Fruit fly (Drosophila melanogaster) whole organism, wandering third instar larva: ENCODE measurements around the gene wrd.

ENCODE experiments used
- Abd-B ChIP-seq: fragments of >200 bp; optimal IDR thresholded peaks from 2 replicates; lab custom pipeline; 2017; ENCODE audit warnings: missing biosample characterization, missing genetic modification characterization
- CG32264 ChIP-seq: fragments of 200-800 bp; sonication (Bioruptor generic); optimal IDR thresholded peaks from 2 replicates; lab custom pipeline; 2016; ENCODE audit warnings: missing biosample characterization, missing genetic modification characterization
- CG9705 ChIP-seq: fragments of 200-800 bp; sonication (Bioruptor generic); optimal IDR thresholded peaks from 2 replicates; lab custom pipeline; 2018; ENCODE audit warnings: missing biosample characterization, mild to moderate bottlenecking, missing genetic modification characterization
- CrebA ChIP-seq: fragments of 200-800 bp; sonication (Bioruptor generic); optimal IDR thresholded peaks from 2 replicates; lab custom pipeline; 2016; ENCODE audit warnings: missing biosample characterization, mild to moderate bottlenecking, missing genetic modification characterization, borderline replicate concordance
- Dfd ChIP-seq: fragments of >200 bp; optimal IDR thresholded peaks from 2 replicates; lab custom pipeline; 2017; ENCODE audit warnings: missing biosample characterization, missing genetic modification characterization
- Dif ChIP-seq: fragments of 200-275, 200-300 bp; sonication (Bioruptor generic); optimal IDR thresholded peaks from 2 replicates; lab custom pipeline; 2018; ENCODE audit warnings: missing biosample characterization, missing genetic modification characterization; ENCODE audit not compliant: partially characterized antibody
- HLH106 ChIP-seq: fragments of 200-800 bp; optimal IDR thresholded peaks from 3 replicates; lab custom pipeline; 2019; ENCODE audit warnings: missing biosample characterization, mild to moderate bottlenecking, missing genetic modification characterization, moderate library complexity
- Hnf4 ChIP-seq: fragments of 200-800 bp; sonication (Bioruptor generic); optimal IDR thresholded peaks from 2 replicates; lab custom pipeline; 2016; ENCODE audit warnings: missing biosample characterization, mild to moderate bottlenecking, missing genetic modification characterization
- Hr78 ChIP-seq: fragments of >200 bp; optimal IDR thresholded peaks from 2 replicates; lab custom pipeline; 2017; ENCODE audit warnings: missing biosample characterization, missing genetic modification characterization
- Hr83 ChIP-seq: fragments of 200-300 bp; sonication (Bioruptor generic); optimal IDR thresholded peaks from 2 replicates; lab custom pipeline; 2016; ENCODE audit warnings: missing biosample characterization, mild to moderate bottlenecking, missing genetic modification characterization, moderate library complexity; ENCODE audit not compliant: poor library complexity, severe bottlenecking
- Jra ChIP-seq: sonication (Bioruptor generic); optimal IDR thresholded peaks from 2 replicates; lab custom pipeline; 2016; ENCODE audit warnings: missing biosample characterization, missing genetic modification characterization
- Mio ChIP-seq: sonication (Bioruptor generic); optimal IDR thresholded peaks from 2 replicates; lab custom pipeline; 2016; ENCODE audit warnings: missing biosample characterization, missing genetic modification characterization
- Myc ChIP-seq: fragments of >200 bp; optimal IDR thresholded peaks from 2 replicates; lab custom pipeline; 2017
- N ChIP-seq: fragments of >200 bp; optimal IDR thresholded peaks from 2 replicates; lab custom pipeline; 2018; ENCODE audit warnings: missing biosample characterization, missing external identifiers, missing genetic modification characterization
- OdsH ChIP-seq: fragments of 200-800 bp; sonication (Bioruptor generic); optimal IDR thresholded peaks from 2 replicates; lab custom pipeline; 2016; ENCODE audit warnings: missing biosample characterization, mild to moderate bottlenecking, missing genetic modification characterization
- Rel ChIP-seq, 2 experiments: fragments of 200-800 bp; sonication (Bioruptor generic) in 1 of 2; optimal IDR thresholded peaks; 2 replicates in 1 of 2; 3 replicates in 1 of 2; lab custom pipeline; 2016 to 2019; ENCODE audit warnings: mild to moderate bottlenecking in 2 of 2, missing biosample characterization in 2 of 2, missing genetic modification characterization in 2 of 2, moderate library complexity in 1 of 2
- Sp1 ChIP-seq: fragments of 200-800 bp; sonication (Bioruptor generic); optimal IDR thresholded peaks from 3 replicates; lab custom pipeline; 2019; ENCODE audit warnings: missing biosample characterization, mild to moderate bottlenecking, missing genetic modification characterization, moderate library complexity
- br ChIP-seq: fragments of 200-800 bp; sonication (Bioruptor generic); optimal IDR thresholded peaks from 2 replicates; lab custom pipeline; 2016; ENCODE audit warnings: missing biosample characterization, missing genetic modification characterization
- brk ChIP-seq: fragments of 200-800 bp; sonication (Bioruptor generic); optimal IDR thresholded peaks from 2 replicates; lab custom pipeline; 2016; ENCODE audit warnings: missing biosample characterization, mild to moderate bottlenecking, missing genetic modification characterization
- dl ChIP-seq, 2 experiments: fragments of 175-275, 200-275 bp in 1 of 2; fragments of 200-275 bp in 1 of 2; sonication (Bioruptor generic); optimal IDR thresholded peaks; lab custom pipeline; 2018; ENCODE audit warnings: mild to moderate bottlenecking in 2 of 2, missing biosample characterization in 2 of 2, missing genetic modification characterization in 2 of 2, moderate library complexity in 2 of 2; ENCODE audit not compliant: partially characterized antibody in 2 of 2, insufficient read depth in 1 of 2
- dmrt93B ChIP-seq: fragments of 200-800 bp; sonication (Bioruptor generic); optimal IDR thresholded peaks from 2 replicates; lab custom pipeline; 2018; ENCODE audit warnings: missing biosample characterization, mild to moderate bottlenecking, missing genetic modification characterization
- dsf ChIP-seq: sonication (Bioruptor generic); optimal IDR thresholded peaks from 2 replicates; lab custom pipeline; 2016; ENCODE audit warnings: missing biosample characterization, missing genetic modification characterization, borderline replicate concordance
- ey ChIP-seq: fragments of 200-800 bp; sonication (Bioruptor generic); optimal IDR thresholded peaks from 2 replicates; lab custom pipeline; 2016; ENCODE audit warnings: missing biosample characterization, missing genetic modification characterization
- foxo ChIP-seq, 2 experiments: fragments of 200-800 bp; sonication (Bioruptor generic); optimal IDR thresholded peaks; 2 replicates in 1 of 2; 3 replicates in 1 of 2; lab custom pipeline; 2016 to 2017; ENCODE audit warnings: missing biosample characterization in 2 of 2, missing genetic modification characterization in 2 of 2
- fru ChIP-seq: fragments of 200-800 bp; sonication (Bioruptor generic); optimal IDR thresholded peaks from 3 replicates; lab custom pipeline; 2016; ENCODE audit warnings: missing biosample characterization, mild to moderate bottlenecking, missing genetic modification characterization
- h ChIP-seq: fragments of 200-800 bp; sonication (Bioruptor generic); optimal IDR thresholded peaks from 3 replicates; lab custom pipeline; 2016; ENCODE audit warnings: missing biosample characterization, mild to moderate bottlenecking, missing genetic modification characterization
- jim ChIP-seq: fragments of 175-275, 200-325 bp; sonication (Bioruptor generic); optimal IDR thresholded peaks from 2 replicates; lab custom pipeline; 2016; ENCODE audit warnings: missing biosample characterization, mild to moderate bottlenecking, missing genetic modification characterization
- lola ChIP-seq: fragments of >200 bp; optimal IDR thresholded peaks from 2 replicates; lab custom pipeline; 2017; ENCODE audit warnings: missing biosample characterization, missing genetic modification characterization
- pan ChIP-seq: fragments of >200 bp; optimal IDR thresholded peaks from 2 replicates; lab custom pipeline; 2017
- psq ChIP-seq: fragments of 200-800 bp; sonication (Bioruptor generic); optimal IDR thresholded peaks from 3 replicates; lab custom pipeline; 2017; ENCODE audit warnings: missing biosample characterization, mild to moderate bottlenecking, missing genetic modification characterization, moderate library complexity
- rgr ChIP-seq: fragments of 200-800 bp; sonication (Bioruptor generic); optimal IDR thresholded peaks from 3 replicates; lab custom pipeline; 2016; ENCODE audit warnings: missing biosample characterization, mild to moderate bottlenecking, missing genetic modification characterization
- sage ChIP-seq: fragments of 200-800 bp; sonication (Bioruptor generic); optimal IDR thresholded peaks from 2 replicates; lab custom pipeline; 2016; ENCODE audit warnings: missing biosample characterization, mild to moderate bottlenecking, missing genetic modification characterization
- sv ChIP-seq: fragments of 200-800 bp; sonication (Bioruptor generic); optimal IDR thresholded peaks from 3 replicates; lab custom pipeline; 2016; ENCODE audit warnings: missing biosample characterization, missing genetic modification characterization
- usp ChIP-seq: fragments of >200 bp; optimal IDR thresholded peaks from 2 replicates; lab custom pipeline; 2017; ENCODE audit warnings: missing biosample characterization, missing genetic modification characterization
- woc ChIP-seq: sonication (Bioruptor generic); optimal IDR thresholded peaks from 2 replicates; lab custom pipeline; 2016; ENCODE audit warnings: missing biosample characterization, mild to moderate bottlenecking, missing genetic modification characterization

wrd gene

dm6 chr3R:18223434-18223833 is 55.9 kb downstream of the wrd start, which contains the start of the genes mTerf5 and Non3:
Gene mTerf5 (minus strand): TSS chr3R:18223682.
Gene Non3 (plus strand): TSS chr3R:18223722.
- TF ChIP-seq dl (GFP tag; optimal IDR thresholded peaks at IDR 0.05; lab: Kevin White, UChicago; ENCODE audit: insufficient read depth in 1 of 2, partially characterized antibody in 2 of 2) (no peak), rgr (peak; percentile 64), Sp1 (GFP tag; lab: Kevin White, UChicago) (peak; percentile 67), foxo (GFP tag; optimal IDR thresholded peaks at IDR 0.05; lab: Kevin White, UChicago) (peak in 1 of 2 experiments; percentile 67), woc (peak; percentile 21), CG9705 (GFP tag; lab: Kevin White, UChicago) (peak; percentile 23), CrebA (no peak), fru (peak; percentile 36), ey (peak; percentile 14), pan (lab: Kevin White, UChicago) (no peak), Jra (GFP tag; lab: Kevin White, UChicago) (peak; percentile 6), HLH106 (tag; lab: Kevin White, UChicago) (peak; percentile 73), Dfd (GFP tag; lab: Kevin White, UChicago) (no peak), Hnf4 (peak; percentile 65), OdsH (GFP tag; lab: Kevin White, UChicago) (peak; percentile 52), dsf (GFP tag; lab: Kevin White, UChicago) (peak; percentile 29), sv (GFP tag; lab: Kevin White, UChicago) (peak; percentile 9), CG32264 (GFP tag; lab: Kevin White, UChicago) (no peak), Rel (GFP tag; optimal IDR thresholded peaks at IDR 0.05; lab: Kevin White, UChicago) (no peak), Rel (tag; optimal IDR thresholded peaks at IDR 0.05; lab: Kevin White, UChicago) (peak; percentile 57), Myc (lab: Kevin White, UChicago) (peak; percentile 26), psq (GFP tag; lab: Kevin White, UChicago) (peak; percentile 64), h (GFP tag; lab: Kevin White, UChicago) (peak; percentile 37), Hr78 (GFP tag; lab: Kevin White, UChicago) (no peak), Hr83 (peak; percentile 21), brk (GFP tag; lab: Kevin White, UChicago) (no peak)

DNA sequence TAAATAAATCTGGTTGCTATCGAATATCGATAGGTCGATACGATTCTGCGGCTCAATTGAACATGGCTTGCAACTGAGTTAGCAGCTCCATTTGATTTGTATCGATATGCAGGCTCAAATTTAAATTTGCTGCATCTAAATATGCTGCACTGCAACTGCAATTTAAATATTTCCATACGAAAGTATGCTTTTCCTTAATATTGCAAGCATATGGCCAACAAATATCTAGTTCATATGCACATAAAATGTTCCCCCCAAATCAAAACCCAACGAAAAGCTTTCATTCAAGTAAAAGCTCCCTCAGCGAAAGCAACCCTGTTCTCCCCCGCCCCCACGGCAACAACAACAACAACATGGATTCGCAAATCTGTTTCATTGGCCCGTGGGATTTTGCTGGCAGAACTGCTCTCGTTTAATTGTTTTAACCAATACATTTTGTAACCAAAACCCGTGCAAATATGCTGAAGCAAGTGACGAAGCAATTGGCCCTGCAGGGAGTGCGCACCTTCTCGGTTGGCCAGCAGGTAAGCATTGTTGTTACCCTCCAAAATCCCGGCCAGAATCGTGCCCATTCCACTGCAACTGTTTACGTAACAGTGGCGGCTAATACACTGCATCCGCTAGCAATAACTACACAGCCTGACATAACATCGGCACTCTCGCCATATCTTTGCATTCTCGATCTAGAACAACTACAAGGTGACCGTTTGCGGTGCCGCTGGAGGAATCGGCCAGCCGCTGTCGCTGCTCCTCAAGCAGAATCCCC is 58.7 kb downstream of the wrd start, which contains the start of the genes CG7168 and Mdh2:
CG7168 (minus strand) TSS at position 40 of the 766 bp plus-strand sequence.
Mdh2 (plus strand) TSS at position 354 of the 766 bp plus-strand sequence.
- TF ChIP-seq HLH106 (tag; lab: Kevin White, UChicago), result peak; percentile 10
- no peak for TF ChIP-seq lola
- TF ChIP-seq Rel (GFP tag; optimal IDR thresholded peaks at IDR 0.05; lab: Kevin White, UChicago), result no peak
- TF ChIP-seq Rel (tag; optimal IDR thresholded peaks at IDR 0.05; lab: Kevin White, UChicago), result peak; percentile 95
- no peak for TF ChIP-seq dmrt93B
- TF ChIP-seq Jra (GFP tag; lab: Kevin White, UChicago), result no peak
- TF ChIP-seq jim (GFP tag; lab: Kevin White, UChicago), result no peak
- no peak for TF ChIP-seq Mio
- TF ChIP-seq sage (GFP tag; lab: Kevin White, UChicago), result no peak
- TF ChIP-seq psq (GFP tag; lab: Kevin White, UChicago), result no peak
- TF ChIP-seq OdsH (GFP tag; lab: Kevin White, UChicago), result no peak
- TF ChIP-seq CrebA, result no peak
- no peak for TF ChIP-seq dl (GFP tag; optimal IDR thresholded peaks at IDR 0.05; lab: Kevin White, UChicago; ENCODE audit: insufficient read depth in 1 of 2, partially characterized antibody in 2 of 2)
- TF ChIP-seq fru, result no peak
- peak; percentile 34 for TF ChIP-seq h (GFP tag; lab: Kevin White, UChicago)
- peak; percentile 13 for TF ChIP-seq Sp1 (GFP tag; lab: Kevin White, UChicago)
- peak; percentile 5 for TF ChIP-seq dsf (GFP tag; lab: Kevin White, UChicago)
- TF ChIP-seq rgr, result no peak
- peak; percentile 4 for TF ChIP-seq Dif (GFP tag; lab: Kevin White, UChicago)
- TF ChIP-seq Abd-B (GFP tag; lab: Kevin White, UChicago), result no peak
- TF ChIP-seq Hr83, result no peak
- no peak for TF ChIP-seq Hr78 (GFP tag; lab: Kevin White, UChicago)
- no peak for TF ChIP-seq usp (GFP tag; lab: Kevin White, UChicago)
- peak; percentile 1 for TF ChIP-seq Hnf4
- no peak for TF ChIP-seq N (GFP tag; lab: Kevin White, UChicago)
- no peak for TF ChIP-seq CG32264 (GFP tag; lab: Kevin White, UChicago)
- no peak for TF ChIP-seq CG9705 (GFP tag; lab: Kevin White, UChicago)
- TF ChIP-seq br (GFP tag; lab: Kevin White, UChicago), result no peak
- TF ChIP-seq woc, result no peak
- TF ChIP-seq ey, result no peak
- peak in 1 of 2 experiments; percentile 15 for TF ChIP-seq foxo (GFP tag; optimal IDR thresholded peaks at IDR 0.05; lab: Kevin White, UChicago)
- TF ChIP-seq Myc (lab: Kevin White, UChicago), result no peak
- no peak for TF ChIP-seq sv (GFP tag; lab: Kevin White, UChicago)
